Fruit fly (Drosophila melanogaster): ENCODE data around the gene CG46525.

dm6 chr3L:17457695-17458242 lies 17.3 kb upstream of the CG46525 start:
- TF ChIP-seq CG9705 (GFP tag; optimal IDR thresholded peaks at IDR 0.05) (no peak), Abd-B (GFP tag; optimal IDR thresholded peaks at IDR 0.05) (no peak), fru (GFP tag; optimal IDR thresholded peaks at IDR 0.05) (no peak), jim (GFP tag; optimal IDR thresholded peaks at IDR 0.05) (no peak), tai (GFP tag; optimal IDR thresholded peaks at IDR 0.05) (no peak), psq (GFP tag; optimal IDR thresholded peaks at IDR 0.05) (no peak), Dfd (GFP tag; optimal IDR thresholded peaks at IDR 0.05) (no peak), CrebA (GFP tag; optimal IDR thresholded peaks at IDR 0.05; ENCODE audit: borderline replicate concordance) (no peak), br (GFP tag; optimal IDR thresholded peaks at IDR 0.05) (no peak), lola (GFP tag; optimal IDR thresholded peaks at IDR 0.05) (no peak), dl (GFP tag; optimal IDR thresholded peaks at IDR 0.05; ENCODE audit: insufficient read depth in 1 of 2, partially characterized antibody in 2 of 2) (no peak)

All from whole organism, wandering third instar larva.